Worm (Caenorhabditis elegans): Measurements from ENCODE around the gene sucg-1.

DNA sequence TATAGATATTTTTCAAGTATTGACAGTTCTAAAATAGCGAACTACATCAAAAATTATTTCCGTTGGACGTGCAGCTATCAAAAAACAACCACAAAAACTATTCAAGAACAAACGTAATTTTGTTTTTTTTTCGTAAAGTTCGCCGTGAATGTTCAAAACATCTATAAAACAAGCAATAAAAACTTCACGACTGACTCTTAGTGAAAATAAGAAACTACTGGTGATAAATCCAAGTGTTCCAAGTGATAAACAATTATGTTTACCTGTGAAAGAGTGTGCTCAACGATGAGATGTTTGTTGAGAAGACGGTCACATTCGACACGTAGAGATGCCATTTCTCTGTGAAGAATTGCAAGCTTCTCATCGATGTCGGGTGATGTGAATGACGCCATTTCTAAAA, 5.9 kb upstream of the sucg-1 start, which contains the start of gene C50F7.6:
- TF ChIP-seq Y55F3AM.14 (GFP tag; optimal IDR thresholded peaks at IDR 0.05), result no peak
- no peak for TF ChIP-seq mab-5 (tag; optimal IDR thresholded peaks at IDR 0.05)
- TF ChIP-seq F13H6.1 (tag; optimal IDR thresholded peaks at IDR 0.05), result no peak
- no peak for TF ChIP-seq nhr-237 (tag; optimal IDR thresholded peaks at IDR 0.05)
- TF ChIP-seq snpc-4 (tag; optimal IDR thresholded peaks at IDR 0.05), result no peak
- no peak for TF ChIP-seq elt-3 (tag; optimal IDR thresholded peaks at IDR 0.05)
- TF ChIP-seq nhr-12 (tag; optimal IDR thresholded peaks at IDR 0.05), result no peak
- no peak for TF ChIP-seq ama-1 (optimal IDR thresholded peaks at IDR 0.05)
- TF ChIP-seq fos-1 (tag; optimal IDR thresholded peaks at IDR 0.05), result no peak
- TF ChIP-seq lsy-2 (tag; optimal IDR thresholded peaks at IDR 0.05), result no peak
- TF ChIP-seq ceh-82 (tag; optimal IDR thresholded peaks at IDR 0.05), result no peak
- TF ChIP-seq ztf-4 (tag; optimal IDR thresholded peaks at IDR 0.05), result no peak
- no peak for TF ChIP-seq nhr-11 (tag; optimal IDR thresholded peaks at IDR 0.05)

Measured in whole organism, L2 larva.